Worm (Caenorhabditis elegans) whole organism, L2 larva: Measurements from ENCODE around the gene nhr-192.

ENCODE experiments used
- ama-1 ChIP-seq: fragments of 150-350 bp; optimal IDR thresholded peaks from 2 replicates; lab custom pipeline; 2018; ENCODE audit warnings: inconsistent platforms
- dmd-4 ChIP-seq: sonication (generic microtip); optimal IDR thresholded peaks from 2 replicates; lab custom pipeline; 2017; ENCODE audit warnings: missing biosample characterization, missing genetic modification characterization
- elt-3 ChIP-seq: sonication (generic microtip); optimal IDR thresholded peaks from 2 replicates; lab custom pipeline; 2017; ENCODE audit warnings: missing biosample characterization, missing genetic modification characterization
- nhr-11 ChIP-seq: fragments of 150-350 bp; optimal IDR thresholded peaks from 2 replicates; lab custom pipeline; 2014; ENCODE audit warnings: missing biosample characterization, missing genetic modification characterization
- nhr-129 ChIP-seq: fragments of 150-350 bp; optimal IDR thresholded peaks from 2 replicates; lab custom pipeline; 2014; ENCODE audit warnings: missing biosample characterization, missing genetic modification characterization
- nhr-77 ChIP-seq: fragments of 150-350 bp; optimal IDR thresholded peaks from 2 replicates; lab custom pipeline; 2014; ENCODE audit warnings: missing biosample characterization, missing genetic modification characterization
- skn-1 ChIP-seq: sonication (generic microtip); optimal IDR thresholded peaks from 2 replicates; lab custom pipeline; 2017; ENCODE audit warnings: missing biosample characterization, missing genetic modification characterization

ce11 chrV:10091152-10091551, 20.7 kb upstream of the nhr-192 start, which contains the start of gene R04B5.11:
- TF ChIP-seq dmd-4 (tag; lab: Kevin White, UChicago) (no peak), nhr-11 (tag; lab: Kevin White, UChicago) (no peak), ama-1 (lab: Kevin White, UChicago) (no peak), nhr-77 (tag; lab: Kevin White, UChicago) (no peak), elt-3 (no peak), skn-1 (no peak), nhr-129 (tag; lab: Kevin White, UChicago) (no peak)
